Comparison of ENCODE assay signal across 4 worm cellular contexts in genomic region chrIV:13035302-13035701, ce11.
TF ChIP-seq lines count a peak whose summit lies in the region.

No protein-coding gene starts in this region.

TF ChIP-seq in whole organism, L2 larva, 48 proteins besides CTCF, POLR2A, EP300 and RAD21:
- TF ChIP-seq ztf-11 (tag; optimal IDR thresholded peaks at IDR 0.05; lab: Kevin White, UChicago) (no peak), C34F6.9 (tag; optimal IDR thresholded peaks at IDR 0.05; lab: Kevin White, UChicago) (no peak), nhr-25 (tag; optimal IDR thresholded peaks at IDR 0.05; lab: Kevin White, UChicago) (peak; percentile 18), Y55F3AM.14 (GFP tag; optimal IDR thresholded peaks at IDR 0.05; lab: Kevin White, UChicago) (no peak), egl-27 (tag; optimal IDR thresholded peaks at IDR 0.05; lab: Kevin White, UChicago) (no peak), nhr-12 (tag; optimal IDR thresholded peaks at IDR 0.05; lab: Kevin White, UChicago) (no peak), dmd-4 (tag; optimal IDR thresholded peaks at IDR 0.05; lab: Kevin White, UChicago) (no peak), sem-4 (tag; optimal IDR thresholded peaks at IDR 0.05; lab: Kevin White, UChicago) (no peak)
TF ChIP-seq in whole organism, L2 larva: peak in this region for 1.

TF ChIP-seq in whole organism, L3 larva, 47 proteins besides CTCF, POLR2A, EP300 and RAD21:
- TF ChIP-seq pha-4 (tag; optimal IDR thresholded peaks at IDR 0.05; lab: Kevin White, UChicago) (no peak), ama-1 (optimal IDR thresholded peaks at IDR 0.05; lab: Kevin White, UChicago) (peak; percentile 25), nhr-28 (tag; optimal IDR thresholded peaks at IDR 0.05; lab: Kevin White, UChicago) (no peak), lsy-12 (tag; optimal IDR thresholded peaks at IDR 0.05; lab: Kevin White, UChicago) (no peak), R02D3.7 (tag; optimal IDR thresholded peaks at IDR 0.05; lab: Kevin White, UChicago) (no peak)

TF ChIP-seq in whole organism, L4 larva, 104 proteins besides CTCF, POLR2A, EP300 and RAD21:
- TF ChIP-seq ceh-20 (GFP tag; IDR thresholded peaks at IDR 0.05; lab: Robert Waterston, UW) (no peak), Y105C5A.15 (GFP tag; IDR thresholded peaks at IDR 0.05; lab: Robert Waterston, UW) (peak; percentile 7; the same call in 1 of the 2 replicates), F44E2.7 (GFP tag; IDR thresholded peaks at IDR 0.05; lab: Robert Waterston, UW) (0 out of 2 replicates have a peak, but pooled peaks have one; percentile 41), nhr-111 (GFP tag; optimal IDR thresholded peaks at IDR 0.05; lab: Kevin White, UChicago) (peak; percentile 40), saeg-2 (GFP tag; IDR thresholded peaks at IDR 0.05; lab: Robert Waterston, UW) (no peak), F26F4.8 (GFP tag; conservative IDR thresholded peaks at IDR 0.05; lab: Robert Waterston, UW) (no peak), nhr-10 (tag; optimal IDR thresholded peaks at IDR 0.05; lab: Kevin White, UChicago) (no peak), spr-3 (GFP tag; optimal IDR thresholded peaks at IDR 0.05; lab: Kevin White, UChicago) (peak; percentile 44), duxl-1 (tag; optimal IDR thresholded peaks at IDR 0.05; lab: Kevin White, UChicago; ENCODE audit: poor library complexity) (no peak), lin-38 (GFP tag; IDR thresholded peaks at IDR 0.05; lab: Robert Waterston, UW) (0 out of 2 replicates have a peak, but pooled peaks have one; percentile 22), ceh-28 (tag; optimal IDR thresholded peaks at IDR 0.05; lab: Kevin White, UChicago) (no peak), fos-1 (tag; optimal IDR thresholded peaks at IDR 0.05; lab: Kevin White, UChicago) (no peak), dpl-1 (GFP tag; optimal IDR thresholded peaks at IDR 0.05; lab: Kevin White, UChicago) (no peak), T20F7.1 (GFP tag; optimal IDR thresholded peaks at IDR 0.05; lab: Kevin White, UChicago) (no peak), nhr-28 (tag; optimal IDR thresholded peaks at IDR 0.05; lab: Kevin White, UChicago) (no peak), dmd-8 (GFP tag; IDR thresholded peaks at IDR 0.05; lab: Robert Waterston, UW) (peak; percentile 19; the same call in 1 of the 2 replicates), zip-2 (tag; optimal IDR thresholded peaks at IDR 0.05; lab: Kevin White, UChicago) (no peak), F37D6.2 (tag; optimal IDR thresholded peaks at IDR 0.05; lab: Kevin White, UChicago) (no peak), aly-2 (tag; optimal IDR thresholded peaks at IDR 0.05; lab: Kevin White, UChicago) (no peak)

TF ChIP-seq in whole organism, young adult, 124 proteins besides CTCF, POLR2A, EP300 and RAD21:
- TF ChIP-seq F52B5.7 (tag; optimal IDR thresholded peaks at IDR 0.05; lab: Kevin White, UChicago) = peak; percentile 73
- peak; percentile 37 for TF ChIP-seq hrde-1 (tag; optimal IDR thresholded peaks at IDR 0.05; lab: Kevin White, UChicago; ENCODE audit: borderline replicate concordance)
- no peak for TF ChIP-seq gei-17 (GFP tag; optimal IDR thresholded peaks at IDR 0.05; lab: Kevin White, UChicago)
- 0 out of 2 replicates have a peak, but pooled peaks have one; percentile 32 for TF ChIP-seq madf-3 (GFP tag; IDR thresholded peaks at IDR 0.05; lab: Robert Waterston, UW)
- 0 out of 2 replicates have a peak, but pooled peaks have one; percentile 20 for TF ChIP-seq attf-6 (GFP tag; IDR thresholded peaks at IDR 0.05; lab: Robert Waterston, UW)
- TF ChIP-seq B0336.3 (GFP tag; IDR thresholded peaks at IDR 0.05; lab: Robert Waterston, UW) = peak; percentile 40; the same call in 1 of the 2 replicates
- TF ChIP-seq Y79H2A.3 (GFP tag; conservative IDR thresholded peaks at IDR 0.05; lab: Robert Waterston, UW) = peak; percentile 52; the same call in 1 of the 2 replicates
- peak; percentile 11 for TF ChIP-seq F49E8.2 (tag; optimal IDR thresholded peaks at IDR 0.05; lab: Kevin White, UChicago; ENCODE audit: insufficient read depth)
- TF ChIP-seq sea-2 (GFP tag; IDR thresholded peaks at IDR 0.05; lab: Robert Waterston, UW) = no peak
- no peak for TF ChIP-seq cebp-1 (GFP tag; IDR thresholded peaks at IDR 0.05; lab: Robert Waterston, UW)
- peak; percentile 14 for TF ChIP-seq cebp-1 (tag; optimal IDR thresholded peaks at IDR 0.05; lab: Kevin White, UChicago)
- TF ChIP-seq ama-1 (optimal IDR thresholded peaks at IDR 0.05; lab: Kevin White, UChicago) = no peak
- peak in 1 of 2 experiments; percentile 32 for TF ChIP-seq ama-1 (GFP tag; optimal IDR thresholded peaks at IDR 0.05; lab: Kevin White, UChicago)
- TF ChIP-seq snpc-4 (GFP tag; optimal IDR thresholded peaks at IDR 0.05; lab: Kevin White, UChicago) = no peak
- TF ChIP-seq snpc-4 (tag; optimal IDR thresholded peaks at IDR 0.05; lab: Kevin White, UChicago) = peak in 1 of 4 experiments; percentile 19
- TF ChIP-seq ceh-91 (GFP tag; IDR thresholded peaks at IDR 0.05; lab: Robert Waterston, UW) = no peak
- peak; percentile 40 for TF ChIP-seq athp-1 (tag; optimal IDR thresholded peaks at IDR 0.05; lab: Kevin White, UChicago)
